Fruit fly (Drosophila melanogaster) whole organism, embryonic: ENCODE results near the gene Mkp3.
A peak's percentile ranks its signal among the peaks of the same experiment; 100 is the strongest.

Experiments used
- BEAF-32 ChIP-seq: fragments of 200-800 bp; sonication (Bioruptor generic); optimal IDR thresholded peaks from 3 replicates; lab custom pipeline; 2017; ENCODE audit warnings: missing biosample characterization, missing genetic modification characterization, mild to moderate bottlenecking, moderate library complexity, missing genetic modification reagents
- CG12071 ChIP-seq: fragments of 200-800 bp; sonication (Bioruptor generic); optimal IDR thresholded peaks from 3 replicates; lab custom pipeline; 2018; ENCODE audit warnings: missing biosample characterization, mild to moderate bottlenecking, missing genetic modification characterization
- CG15269 ChIP-seq: fragments of 200-800 bp; sonication (Bioruptor generic); optimal IDR thresholded peaks from 2 replicates; lab custom pipeline; 2018; ENCODE audit warnings: missing biosample characterization, mild to moderate bottlenecking, missing genetic modification characterization, moderate library complexity
- CG17802 ChIP-seq: fragments of 200-800 bp; sonication (Bioruptor generic); optimal IDR thresholded peaks from 2 replicates; lab custom pipeline; 2018; ENCODE audit warnings: missing biosample characterization, mild to moderate bottlenecking, missing genetic modification characterization, moderate library complexity
- CG1832 ChIP-seq: fragments of 200-800 bp; sonication (Bioruptor generic); optimal IDR thresholded peaks from 2 replicates; lab custom pipeline; 2017; ENCODE audit warnings: missing biosample characterization, mild to moderate bottlenecking, missing genetic modification characterization, inconsistent platforms
- CG2120 ChIP-seq: fragments of 200-800 bp; sonication (Bioruptor generic); optimal IDR thresholded peaks from 3 replicates; lab custom pipeline; 2016; ENCODE audit warnings: missing biosample characterization, missing genetic modification characterization
- CG4360 ChIP-seq: fragments of 200-800 bp; sonication (Bioruptor generic); IDR thresholded peaks from 2 replicates; pipeline ENCODE4 v1.3.6; 2022; ENCODE audit warnings: missing biosample characterization, missing genetic modification characterization
- CG4424 ChIP-seq: fragments of 200-800 bp; sonication (Bioruptor generic); optimal IDR thresholded peaks from 3 replicates; lab custom pipeline; 2016; ENCODE audit warnings: missing biosample characterization, missing genetic modification characterization
- CG7372 ChIP-seq: fragments of 200-800 bp; sonication (Bioruptor generic); IDR thresholded peaks from 2 replicates; pipeline ENCODE4 v1.3.6; 2022; ENCODE audit warnings: missing biosample characterization, missing genetic modification characterization
- CG7839 ChIP-seq: fragments of 200-800 bp; sonication (Bioruptor generic); optimal IDR thresholded peaks from 3 replicates; lab custom pipeline; 2018; ENCODE audit warnings: missing biosample characterization, mild to moderate bottlenecking, missing genetic modification characterization, moderate library complexity
- CG9876 ChIP-seq: fragments of 200-800 bp; sonication (Bioruptor generic); optimal IDR thresholded peaks from 2 replicates; lab custom pipeline; 2016; ENCODE audit warnings: missing biosample characterization, missing genetic modification characterization
- Hey ChIP-seq: fragments of 200-800 bp; sonication (Bioruptor generic); optimal IDR thresholded peaks from 3 replicates; lab custom pipeline; 2018; ENCODE audit warnings: missing biosample characterization, mild to moderate bottlenecking, missing genetic modification characterization
- Lhr ChIP-seq: fragments of 200-800 bp; sonication (Bioruptor generic); optimal IDR thresholded peaks from 3 replicates; lab custom pipeline; 2017; ENCODE audit warnings: mild to moderate bottlenecking, missing biosample characterization, missing genetic modification reagents, missing genetic modification characterization
- Med ChIP-seq: fragments of 200-800 bp; sonication (Bioruptor generic); peaks from one replicate; lab custom pipeline; 2016; ENCODE audit warnings: missing biosample characterization, missing genetic modification characterization, mild to moderate bottlenecking, inconsistent platforms, moderate library complexity
- Nf-YA ChIP-seq: fragments of 200-800 bp; sonication (Bioruptor generic); IDR thresholded peaks from 2 replicates; pipeline ENCODE4 v1.3.6; 2022; ENCODE audit warnings: missing biosample characterization, missing genetic modification characterization
- Sry-β ChIP-seq: fragments of 200-800 bp; sonication (Bioruptor generic); optimal IDR thresholded peaks from 2 replicates; lab custom pipeline; 2018; ENCODE audit warnings: missing biosample characterization, mild to moderate bottlenecking, missing genetic modification characterization, moderate library complexity
- TFAM ChIP-seq: fragments of 200-800 bp; sonication (Bioruptor generic); optimal IDR thresholded peaks from 2 replicates; lab custom pipeline; 2017; ENCODE audit warnings: missing biosample characterization, missing genetic modification characterization, inconsistent platforms
- Trl ChIP-seq, 3 experiments: fragments of >200 bp in 2 of 3; fragments of 200-800 bp in 1 of 3; sonication (Bioruptor generic) in 1 of 3; optimal IDR thresholded peaks; 2 replicates in 1 of 3; 3 replicates in 2 of 3; lab custom pipeline; 2016 to 2017; ENCODE audit warnings: missing biosample characterization in 1 of 3, missing genetic modification characterization in 1 of 3
- aop ChIP-seq: fragments of 200-800 bp; sonication (Bioruptor generic); IDR thresholded peaks from 2 replicates; pipeline ENCODE4 v1.3.6; 2022; ENCODE audit warnings: missing biosample characterization, missing genetic modification characterization
- ap ChIP-seq: fragments of 200-800 bp; sonication (Bioruptor generic); IDR thresholded peaks from 2 replicates; pipeline ENCODE4 v1.3.6; 2022; ENCODE audit warnings: missing biosample characterization, missing genetic modification characterization
- cg ChIP-seq: fragments of 200-800 bp; sonication (Bioruptor generic); optimal IDR thresholded peaks from 3 replicates; lab custom pipeline; 2019; ENCODE audit warnings: missing biosample characterization, mild to moderate bottlenecking, missing genetic modification characterization, moderate library complexity
- chinmo ChIP-seq: fragments of 200-800 bp; sonication (Bioruptor generic); IDR thresholded peaks from 4 replicates; pipeline ENCODE4 v1.3.6; 2022; ENCODE audit warnings: missing biosample characterization, missing genetic modification characterization; ENCODE audit not compliant: partially characterized antibody
- crol ChIP-seq: fragments of 200-800 bp; sonication (Bioruptor generic); IDR thresholded peaks from 2 replicates; pipeline ENCODE4 v1.3.6; 2022; ENCODE audit warnings: missing biosample characterization, missing genetic modification characterization
- dpn ChIP-seq, 2 experiments: fragments of 200-800 bp; sonication (Bioruptor generic); optimal IDR thresholded peaks; 3 replicates each; lab custom pipeline; 2016; ENCODE audit warnings: missing biosample characterization in 2 of 2, missing genetic modification characterization in 2 of 2
- eyg ChIP-seq: fragments of 200-800 bp; sonication (Bioruptor generic); optimal IDR thresholded peaks from 3 replicates; lab custom pipeline; 2016; ENCODE audit warnings: missing biosample characterization, missing genetic modification characterization
- gcm ChIP-seq: fragments of 200-800 bp; sonication (Bioruptor generic); optimal IDR thresholded peaks from 2 replicates; lab custom pipeline; 2019; ENCODE audit warnings: missing biosample characterization, mild to moderate bottlenecking, missing genetic modification characterization, moderate library complexity
- kni ChIP-seq: fragments of 200-800 bp; sonication (Bioruptor generic); optimal IDR thresholded peaks from 3 replicates; lab custom pipeline; 2017; ENCODE audit warnings: mild to moderate bottlenecking, missing biosample characterization, missing genetic modification reagents, missing genetic modification characterization
- lmd ChIP-seq: fragments of 200-800 bp; sonication (Bioruptor generic); IDR thresholded peaks from 2 replicates; pipeline ENCODE4 v1.3.6; 2022; ENCODE audit warnings: missing biosample characterization, missing genetic modification characterization
- nerfin-1 ChIP-seq: fragments of 200-800 bp; sonication (Bioruptor generic); optimal IDR thresholded peaks from 3 replicates; lab custom pipeline; 2019; ENCODE audit warnings: missing biosample characterization, mild to moderate bottlenecking, missing genetic modification characterization, moderate library complexity
- nom ChIP-seq: fragments of 200-800 bp; sonication (Bioruptor generic); optimal IDR thresholded peaks from 2 replicates; lab custom pipeline; 2017; ENCODE audit warnings: missing biosample characterization, missing genetic modification characterization, mild to moderate bottlenecking, moderate library complexity, missing genetic modification reagents
- pan ChIP-seq, 4 experiments: fragments of >200 bp in 3 of 4; fragments of 200-800 bp in 1 of 4; sonication (Bioruptor generic) in 1 of 4; optimal IDR thresholded peaks in 3 of 4; IDR thresholded peaks in 1 of 4; 2 replicates each; pipeline versions ENCODE4 v1.3.6 to Lab custom; 2017 to 2022; ENCODE audit warnings: missing biosample characterization in 2 of 4, missing genetic modification characterization in 2 of 4, mixed read lengths in 1 of 4
- pho ChIP-seq: fragments of 200-800 bp; sonication (Bioruptor generic); optimal IDR thresholded peaks from 2 replicates; lab custom pipeline; 2016; ENCODE audit warnings: missing biosample characterization, missing genetic modification characterization
- pros ChIP-seq: fragments of 200-800 bp; sonication (Bioruptor generic); optimal IDR thresholded peaks from 3 replicates; lab custom pipeline; 2019; ENCODE audit warnings: missing biosample characterization, mild to moderate bottlenecking, missing genetic modification characterization, moderate library complexity
- run ChIP-seq: fragments of 200-800 bp; sonication (Bioruptor generic); optimal IDR thresholded peaks from 3 replicates; lab custom pipeline; 2018; ENCODE audit warnings: missing biosample characterization, mild to moderate bottlenecking, missing genetic modification characterization
- sd ChIP-seq: fragments of 200-800 bp; sonication (Bioruptor generic); optimal IDR thresholded peaks from 3 replicates; lab custom pipeline; 2018; ENCODE audit warnings: missing biosample characterization, mild to moderate bottlenecking, missing genetic modification characterization, moderate library complexity
- sisA ChIP-seq: fragments of 200-800 bp; sonication (Bioruptor generic); IDR thresholded peaks from 2 replicates; pipeline ENCODE4 v1.3.6; 2022; ENCODE audit warnings: missing biosample characterization, missing genetic modification characterization
- sr ChIP-seq: fragments of 200-800 bp; sonication (Bioruptor generic); IDR thresholded peaks from 3 replicates; pipeline ENCODE4 v1.3.6; 2022; ENCODE audit warnings: missing biosample characterization, missing genetic modification characterization
- toy ChIP-seq: fragments of 200-800 bp; sonication (Bioruptor generic); IDR thresholded peaks from 2 replicates; pipeline ENCODE4 v1.3.6; 2022; ENCODE audit warnings: missing biosample characterization, missing genetic modification characterization
- trh ChIP-seq: fragments of 200-800 bp; sonication (Bioruptor generic); optimal IDR thresholded peaks from 2 replicates; lab custom pipeline; 2016; ENCODE audit warnings: missing biosample characterization, missing genetic modification characterization
- vvl ChIP-seq: fragments of 200-800 bp; sonication (Bioruptor generic); IDR thresholded peaks from 2 replicates; pipeline ENCODE4 v1.3.6; 2022; ENCODE audit warnings: missing biosample characterization, missing genetic modification characterization

The Mkp3 gene

DNA sequence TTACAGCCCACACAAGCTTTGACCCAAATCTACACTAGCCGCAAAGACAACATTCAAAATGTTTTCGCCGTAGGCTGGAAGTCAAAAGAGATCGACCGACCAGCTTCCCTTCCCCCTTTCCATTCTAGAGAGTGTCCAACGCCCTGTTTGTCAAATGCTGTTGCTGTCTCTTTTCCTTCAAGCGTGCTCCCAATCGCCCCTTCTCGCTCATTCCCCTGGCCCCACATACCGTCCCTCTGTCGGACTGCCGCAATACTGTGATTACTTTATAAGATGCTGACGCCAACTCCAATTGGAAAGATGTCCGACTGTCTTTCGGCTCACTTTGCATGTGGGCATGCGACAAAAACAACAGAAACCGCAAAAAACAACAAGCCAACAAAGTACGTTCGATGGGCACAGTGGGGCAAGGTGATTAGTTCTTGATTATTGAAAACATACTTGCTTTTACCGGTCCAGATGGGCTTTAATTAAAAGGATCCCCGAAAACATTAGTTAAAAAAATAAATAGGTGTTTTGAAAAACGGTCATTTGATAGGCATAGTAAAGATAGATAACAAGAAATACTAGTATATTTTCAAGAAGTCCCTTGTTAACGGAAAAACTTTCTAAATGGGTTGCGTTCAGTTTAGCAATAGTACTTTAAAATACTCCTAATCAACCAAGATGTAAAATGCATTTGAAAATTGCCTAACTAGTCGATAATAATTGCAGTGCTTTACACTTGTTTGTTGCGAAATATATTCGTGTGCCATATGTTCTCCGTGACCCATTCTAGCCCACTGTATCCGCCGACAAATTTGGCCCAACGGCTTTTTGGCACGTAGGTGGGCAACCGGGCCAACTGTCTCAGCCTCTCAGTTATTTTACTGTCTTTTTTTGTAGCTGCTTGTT, 6.2 kb downstream of the Mkp3 start (continued):
- TF ChIP-seq Lhr (GFP tag; lab: Kevin White, UChicago) (no peak), lmd (no peak; the same call in 1 of the 2 replicates), dpn (GFP tag; optimal IDR thresholded peaks at IDR 0.05; lab: Kevin White, UChicago) (peak in 1 of 2 experiments; percentile 23), CG7839 (tag; lab: Kevin White, UChicago) (peak; percentile 55), CG4424 (peak; percentile 32), trh (GFP tag; lab: Kevin White, UChicago) (no peak), CG1832 (GFP tag; lab: Kevin White, UChicago) (peak; percentile 77), CG9876 (GFP tag; lab: Kevin White, UChicago) (no peak), eyg (GFP tag; lab: Kevin White, UChicago) (peak; percentile 38), Sry-β (GFP tag; lab: Kevin White, UChicago) (no peak), sisA (GFP tag; lab: Robert Waterston, UW) (no peak), TFAM (GFP tag; lab: Kevin White, UChicago) (no peak), Nf-YA (GFP tag; lab: Robert Waterston, UW) (no peak), pan (optimal IDR thresholded peaks at IDR 0.05; lab: Kevin White, UChicago) (no peak), pan (GFP tag; optimal IDR thresholded peaks at IDR 0.05 in 1 of 2, IDR thresholded peaks at IDR 0.05 in 1 of 2) (no peak), BEAF-32 (GFP tag; lab: Kevin White, UChicago) (no peak), CG12071 (GFP tag; lab: Kevin White, UChicago) (no peak), CG17802 (tag; lab: Kevin White, UChicago) (no peak), Hey (tag; lab: Kevin White, UChicago) (no peak), run (no peak), toy (GFP tag; lab: Robert Waterston, UW) (no peak), CG2120 (GFP tag; lab: Kevin White, UChicago) (peak; percentile 56), CG7372 (GFP tag; lab: Robert Waterston, UW) (no peak)

DNA sequence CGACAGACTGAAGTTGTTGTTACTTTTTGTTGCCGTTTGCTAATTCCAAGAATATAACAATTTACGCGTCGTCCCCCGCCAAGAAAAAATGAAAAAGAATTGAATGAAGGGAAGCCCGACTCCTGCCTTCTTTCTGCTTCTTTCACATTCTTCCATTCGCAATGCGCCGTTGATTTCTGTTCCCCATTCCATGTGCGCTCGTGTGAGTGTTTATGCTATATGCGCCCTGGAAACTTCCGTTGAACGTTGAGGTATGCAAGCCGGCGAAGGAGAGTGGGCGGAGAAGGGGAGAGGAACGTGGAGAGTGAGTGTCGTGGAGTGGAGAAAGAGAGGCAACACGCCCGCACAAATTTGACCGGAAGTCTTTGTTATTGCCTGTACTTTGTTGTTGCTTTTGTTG, 7.2 kb downstream of the Mkp3 start:
- no peak for TF ChIP-seq TFAM (GFP tag; lab: Kevin White, UChicago)
- TF ChIP-seq Trl (optimal IDR thresholded peaks at IDR 0.05; lab: Kevin White, UChicago), result peak; percentile 11 to 38
- TF ChIP-seq Trl (GFP tag; optimal IDR thresholded peaks at IDR 0.05; lab: Kevin White, UChicago), result no peak
- 0 out of 2 replicates have a peak, but pooled peaks have one; percentile 24 for TF ChIP-seq CG4360 (GFP tag; lab: Robert Waterston, UW)
- TF ChIP-seq pho (GFP tag; lab: Kevin White, UChicago), result no peak
- peak; percentile 86 for TF ChIP-seq crol
- 0 out of 2 replicates have a peak, but pooled peaks have one; percentile 14 for TF ChIP-seq vvl
- peak; percentile 81 for TF ChIP-seq sd (tag; lab: Kevin White, UChicago)
- TF ChIP-seq kni, result peak; percentile 21
- peak; percentile 36 for TF ChIP-seq Med
- peak; percentile 1 for TF ChIP-seq pros (GFP tag; lab: Kevin White, UChicago)
- no peak for TF ChIP-seq ap
- TF ChIP-seq nerfin-1 (tag; lab: Kevin White, UChicago), result peak; percentile 30
- TF ChIP-seq chinmo (GFP tag; lab: Robert Waterston, UW), result 0 out of 4 replicates have a peak, but pooled peaks have one; percentile 55
- peak; percentile 88 for TF ChIP-seq aop (GFP tag; lab: Robert Waterston, UW)
- peak; percentile 72; the same call in 2 of the 3 replicates for TF ChIP-seq sr
- peak; percentile 6 for TF ChIP-seq nom (GFP tag; lab: Kevin White, UChicago)
- TF ChIP-seq gcm, result peak; percentile 63
- no peak for TF ChIP-seq CG15269 (tag; lab: Kevin White, UChicago)
- peak; percentile 18 for TF ChIP-seq cg (GFP tag; lab: Kevin White, UChicago)
